Worm (Caenorhabditis elegans) whole organism, L4 larva: Measurements from ENCODE around the gene C46F4.3.

Experiments
- daf-12 ChIP-seq: fragments of 150-350 bp; optimal IDR thresholded peaks from 2 replicates; lab custom pipeline; 2014; ENCODE audit warnings: missing biosample characterization, missing genetic modification reagents, missing genetic modification characterization
- nhr-77 ChIP-seq: fragments of 150-350 bp; optimal IDR thresholded peaks from 2 replicates; lab custom pipeline; 2014; ENCODE audit warnings: missing biosample characterization, missing genetic modification characterization

DNA sequence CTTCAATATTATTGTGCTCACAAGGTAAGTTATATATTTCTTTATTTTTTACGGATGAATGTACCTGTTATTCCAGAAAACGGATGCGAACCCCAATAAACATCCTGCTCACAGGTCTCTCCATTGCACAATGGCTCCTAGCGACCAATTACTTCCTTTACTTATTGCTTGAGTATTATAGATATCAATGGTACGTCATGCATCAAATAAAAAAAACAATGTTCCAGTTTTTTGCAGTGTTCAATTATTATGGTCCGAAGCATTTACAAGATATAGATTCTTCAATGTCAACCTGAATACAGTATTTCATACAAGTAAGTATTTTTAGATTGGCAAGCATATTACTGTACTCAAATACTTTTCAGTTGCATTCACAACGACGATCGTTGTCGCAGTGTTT is 2.6 kb upstream of the C46F4.3 start:
- no peak for TF ChIP-seq daf-12 (tag; lab: Kevin White, UChicago)
- TF ChIP-seq nhr-77: no peak
